Worm (Caenorhabditis elegans): ENCODE measurements around the gene T26A5.6.

- TF ChIP-seq W03F9.2 (tag; optimal IDR thresholded peaks at IDR 0.05), result no peak
- no peak for TF ChIP-seq him-1 (tag; optimal IDR thresholded peaks at IDR 0.05)
Observed at ce11 chrIII:6467005-6467404, 16.5 kb upstream of the T26A5.6 start, which contains the start of gene T26A5.2.
